Fruit fly (Drosophila melanogaster) whole organism, prepupa: ENCODE data around the gene betaCOP.

Experiments
- Blimp-1 ChIP-seq: fragments of 200-800 bp; sonication (Bioruptor generic); optimal IDR thresholded peaks from 3 replicates; lab custom pipeline; 2017; ENCODE audit warnings: missing biosample characterization, missing genetic modification characterization, mild to moderate bottlenecking, moderate library complexity, missing genetic modification reagents
- CG10631 ChIP-seq: fragments of 200-800 bp; sonication (Bioruptor generic); optimal IDR thresholded peaks from 2 replicates; lab custom pipeline; 2016; ENCODE audit warnings: missing biosample characterization, missing genetic modification characterization
- CG10669 ChIP-seq: fragments of 200-800 bp; sonication (Bioruptor generic); optimal IDR thresholded peaks from 3 replicates; lab custom pipeline; 2018; ENCODE audit warnings: missing biosample characterization, mild to moderate bottlenecking, missing genetic modification characterization, moderate library complexity
- CG11294 ChIP-seq: fragments of 200-800 bp; sonication (Bioruptor generic); IDR thresholded peaks from 2 replicates; pipeline ENCODE4 v1.3.6; 2022; ENCODE audit warnings: missing biosample characterization, missing genetic modification characterization
- CG11762 ChIP-seq: fragments of 200-800 bp; sonication (Bioruptor generic); optimal IDR thresholded peaks from 3 replicates; lab custom pipeline; 2016; ENCODE audit warnings: missing biosample characterization, missing genetic modification characterization; ENCODE audit not compliant: insufficient read depth
- CG11902 ChIP-seq: fragments of 200-800 bp; sonication (Bioruptor generic); optimal IDR thresholded peaks from 3 replicates; lab custom pipeline; 2016; ENCODE audit warnings: missing biosample characterization, missing genetic modification characterization
- CG16779 ChIP-seq: fragments of 200-800 bp; sonication (Bioruptor generic); optimal IDR thresholded peaks from 3 replicates; lab custom pipeline; 2017; ENCODE audit warnings: missing biosample characterization, mild to moderate bottlenecking, missing genetic modification characterization
- CG3032 ChIP-seq: fragments of 200-800 bp; optimal IDR thresholded peaks from 2 replicates; lab custom pipeline; 2019; ENCODE audit warnings: missing biosample characterization, mild to moderate bottlenecking, missing genetic modification characterization, moderate library complexity
- CG31627 ChIP-seq: fragments of 200-800 bp; sonication (Bioruptor generic); optimal IDR thresholded peaks from 3 replicates; lab custom pipeline; 2016; ENCODE audit warnings: missing biosample characterization, missing genetic modification characterization
- CG32006 ChIP-seq: fragments of 200-800 bp; sonication (Bioruptor generic); optimal IDR thresholded peaks from 3 replicates; lab custom pipeline; 2017; ENCODE audit warnings: missing biosample characterization, mild to moderate bottlenecking, missing genetic modification characterization
- CG34406 ChIP-seq: fragments of 200-800 bp; sonication (Bioruptor generic); optimal IDR thresholded peaks from 3 replicates; lab custom pipeline; 2016; ENCODE audit warnings: missing biosample characterization, missing genetic modification characterization
- CG6163 ChIP-seq: fragments of 200-800 bp; sonication (Bioruptor generic); IDR thresholded peaks from 3 replicates; pipeline ENCODE4 v1.3.6; 2022; ENCODE audit warnings: missing biosample characterization, missing genetic modification characterization
- CG6276 ChIP-seq: fragments of 200-800 bp; sonication (Bioruptor generic); optimal IDR thresholded peaks from 2 replicates; lab custom pipeline; 2017; ENCODE audit warnings: missing biosample characterization, mild to moderate bottlenecking, missing genetic modification characterization
- CG6792 ChIP-seq: fragments of 200-800 bp; sonication (Bioruptor generic); optimal IDR thresholded peaks from 3 replicates; lab custom pipeline; 2016; ENCODE audit warnings: missing biosample characterization, missing genetic modification characterization
- CG6808 ChIP-seq: fragments of 200-800 bp; sonication (Bioruptor generic); optimal IDR thresholded peaks from 3 replicates; lab custom pipeline; 2017; ENCODE audit warnings: missing biosample characterization, missing genetic modification characterization, mild to moderate bottlenecking, moderate library complexity, missing genetic modification reagents
- CG6854 ChIP-seq: fragments of 200-800 bp; sonication (Bioruptor generic); optimal IDR thresholded peaks from 2 replicates; lab custom pipeline; 2017; ENCODE audit warnings: missing biosample characterization, mild to moderate bottlenecking, missing genetic modification characterization
- CG7368 ChIP-seq: fragments of 200-800 bp; sonication (Bioruptor generic); optimal IDR thresholded peaks from 3 replicates; lab custom pipeline; 2016; ENCODE audit warnings: missing biosample characterization, missing genetic modification characterization
- CG8319 ChIP-seq: fragments of 200-800 bp; sonication (Bioruptor generic); optimal IDR thresholded peaks from 3 replicates; lab custom pipeline; 2016; ENCODE audit warnings: missing biosample characterization, missing genetic modification characterization
- CG8632 ChIP-seq: fragments of 200-800 bp; sonication (Bioruptor generic); optimal IDR thresholded peaks from 3 replicates; lab custom pipeline; 2016; ENCODE audit warnings: missing biosample characterization, missing genetic modification characterization
- CG9139 ChIP-seq: fragments of 200-800 bp; sonication (Bioruptor generic); optimal IDR thresholded peaks from 3 replicates; lab custom pipeline; 2017; ENCODE audit warnings: missing biosample characterization, mild to moderate bottlenecking, missing genetic modification characterization
- Eip75B ChIP-seq: fragments of 200-800 bp; sonication (Bioruptor generic); optimal IDR thresholded peaks from 3 replicates; lab custom pipeline; 2016; ENCODE audit warnings: missing biosample characterization, missing genetic modification characterization
- Eip78C ChIP-seq: fragments of 200-800 bp; sonication (Bioruptor generic); peaks from one replicate; lab custom pipeline; 2016; ENCODE audit warnings: missing biosample characterization, missing genetic modification characterization
- Ets21C ChIP-seq: fragments of 200-800 bp; sonication (Bioruptor generic); optimal IDR thresholded peaks from 3 replicates; lab custom pipeline; 2016; ENCODE audit warnings: missing biosample characterization, missing genetic modification characterization
- Ets96B ChIP-seq: fragments of 200-800 bp; optimal IDR thresholded peaks from 2 replicates; lab custom pipeline; 2019; ENCODE audit warnings: missing biosample characterization, mild to moderate bottlenecking, missing genetic modification characterization, moderate library complexity
- Gug ChIP-seq: fragments of 200-800 bp; sonication (Bioruptor generic); IDR thresholded peaks from 2 replicates; pipeline ENCODE4 v1.3.6; 2022; ENCODE audit warnings: missing biosample characterization, missing genetic modification characterization
- Hr38 ChIP-seq: sonication (Bioruptor generic); optimal IDR thresholded peaks from 2 replicates; lab custom pipeline; 2016; ENCODE audit warnings: missing biosample characterization, missing genetic modification characterization
- Hr39 ChIP-seq: fragments of 200-800 bp; sonication (Bioruptor generic); optimal IDR thresholded peaks from 2 replicates; lab custom pipeline; 2016; ENCODE audit warnings: missing biosample characterization, missing genetic modification characterization
- Hr4 ChIP-seq: fragments of 200-800 bp; sonication (Bioruptor generic); optimal IDR thresholded peaks from 3 replicates; lab custom pipeline; 2016; ENCODE audit warnings: missing biosample characterization, missing genetic modification characterization
- Lpt ChIP-seq: fragments of 200-800 bp; sonication (Bioruptor generic); optimal IDR thresholded peaks from 3 replicates; lab custom pipeline; 2016; ENCODE audit warnings: missing biosample characterization, missing genetic modification characterization
- Met ChIP-seq: fragments of 200-800 bp; sonication (Bioruptor generic); optimal IDR thresholded peaks from 3 replicates; lab custom pipeline; 2016; ENCODE audit warnings: missing biosample characterization, missing genetic modification characterization
- OdsH ChIP-seq: fragments of 200-800 bp; sonication (Bioruptor generic); optimal IDR thresholded peaks from 3 replicates; lab custom pipeline; 2016; ENCODE audit warnings: missing biosample characterization, missing genetic modification characterization
- Smox ChIP-seq: fragments of 200-800 bp; sonication (Bioruptor generic); optimal IDR thresholded peaks from 3 replicates; lab custom pipeline; 2016; ENCODE audit warnings: missing biosample characterization, missing genetic modification characterization
- Sox102F ChIP-seq: fragments of 200-800 bp; sonication (Bioruptor generic); optimal IDR thresholded peaks from 2 replicates; lab custom pipeline; 2016; ENCODE audit warnings: missing biosample characterization, mild to moderate bottlenecking, missing genetic modification characterization
- Sox15 ChIP-seq: fragments of 200-800 bp; sonication (Bioruptor generic); optimal IDR thresholded peaks from 3 replicates; lab custom pipeline; 2016; ENCODE audit warnings: missing biosample characterization, missing genetic modification characterization
- achi ChIP-seq: fragments of 200-800 bp; sonication (Bioruptor generic); optimal IDR thresholded peaks from 3 replicates; lab custom pipeline; 2016; ENCODE audit warnings: missing biosample characterization, missing genetic modification characterization
- acj6 ChIP-seq: fragments of 200-800 bp; sonication (Bioruptor generic); optimal IDR thresholded peaks from 3 replicates; lab custom pipeline; 2016; ENCODE audit warnings: missing biosample characterization, missing genetic modification characterization
- cyc ChIP-seq: fragments of 200-800 bp; sonication (Bioruptor generic); optimal IDR thresholded peaks from 3 replicates; lab custom pipeline; 2016; ENCODE audit warnings: missing biosample characterization, missing genetic modification characterization
- dac ChIP-seq: fragments of 200-800 bp; sonication (Bioruptor generic); optimal IDR thresholded peaks from 2 replicates; lab custom pipeline; 2017; ENCODE audit warnings: missing biosample characterization, mild to moderate bottlenecking, missing genetic modification characterization
- dsx ChIP-seq: fragments of 200-800 bp; optimal IDR thresholded peaks from 3 replicates; lab custom pipeline; 2019; ENCODE audit warnings: missing biosample characterization, mild to moderate bottlenecking, missing genetic modification characterization, moderate library complexity; ENCODE audit not compliant: poor library complexity, severe bottlenecking
- eg ChIP-seq: fragments of 200-800 bp; sonication (Bioruptor generic); IDR thresholded peaks from 3 replicates; pipeline ENCODE4 v1.3.6; 2022; ENCODE audit warnings: missing biosample characterization, missing genetic modification characterization
- fd59A ChIP-seq: fragments of 200-800 bp; sonication (Bioruptor generic); optimal IDR thresholded peaks from 2 replicates; lab custom pipeline; 2017; ENCODE audit warnings: missing biosample characterization, mild to moderate bottlenecking, missing genetic modification characterization, missing genetic modification reagents
- fd85E ChIP-seq: fragments of 200-800 bp; sonication (Bioruptor generic); optimal IDR thresholded peaks from 3 replicates; lab custom pipeline; 2016; ENCODE audit warnings: missing biosample characterization, missing genetic modification characterization
- fkh ChIP-seq: fragments of 200-800 bp; sonication (Bioruptor generic); optimal IDR thresholded peaks from 3 replicates; lab custom pipeline; 2017; ENCODE audit warnings: missing biosample characterization, mild to moderate bottlenecking, missing genetic modification characterization, moderate library complexity
- lz ChIP-seq: fragments of 200-800 bp; sonication (Bioruptor generic); optimal IDR thresholded peaks from 3 replicates; lab custom pipeline; 2016; ENCODE audit warnings: missing biosample characterization, missing genetic modification characterization
- pdm3 ChIP-seq: fragments of 200-800 bp; sonication (Bioruptor generic); optimal IDR thresholded peaks from 3 replicates; lab custom pipeline; 2016; ENCODE audit warnings: missing biosample characterization, missing genetic modification characterization
- spab ChIP-seq: fragments of 200-800 bp; sonication (Bioruptor generic); optimal IDR thresholded peaks from 2 replicates; lab custom pipeline; 2017; ENCODE audit warnings: missing biosample characterization, mild to moderate bottlenecking, missing genetic modification characterization, missing genetic modification reagents
- ss ChIP-seq, 2 experiments: fragments of 200-800 bp; sonication (Bioruptor generic); optimal IDR thresholded peaks; 2 replicates in 1 of 2; 3 replicates in 1 of 2; lab custom pipeline; 2017 to 2018; ENCODE audit warnings: mild to moderate bottlenecking in 2 of 2, missing biosample characterization in 2 of 2, missing genetic modification characterization in 2 of 2, moderate library complexity in 1 of 2
- svp ChIP-seq: fragments of 200-800 bp; sonication (Bioruptor generic); peaks from one replicate; lab custom pipeline; 2016; ENCODE audit warnings: missing biosample characterization, missing genetic modification characterization

The betaCOP gene

DNA sequence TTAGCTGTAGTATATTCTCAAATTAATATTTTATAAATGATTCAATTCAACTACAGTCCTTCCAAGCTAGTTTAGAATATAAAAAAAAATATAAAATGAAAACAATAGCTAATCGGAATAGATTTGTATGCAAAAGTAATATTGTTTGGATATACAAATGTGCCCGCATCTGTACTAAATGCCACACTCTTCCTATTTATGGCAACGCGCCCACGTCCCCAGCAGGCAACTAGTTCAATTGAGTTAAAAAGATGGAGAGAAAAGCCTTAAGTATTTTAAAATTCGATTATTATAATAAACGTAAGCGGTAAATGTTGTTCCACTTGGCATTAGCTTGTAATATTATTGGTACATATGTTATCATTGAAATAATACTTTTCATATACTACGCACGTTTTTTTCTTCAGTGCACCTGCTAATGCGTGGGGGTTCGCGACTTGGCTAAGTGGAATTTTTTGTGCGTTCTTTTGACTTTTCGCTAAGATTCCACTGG is 20.6 kb upstream of the betaCOP start (continued):
- TF ChIP-seq svp (GFP tag; lab: Kevin White, UChicago), result peak; percentile 41
- peak; percentile 64 for TF ChIP-seq Lpt (GFP tag; lab: Kevin White, UChicago)
- peak; percentile 1 for TF ChIP-seq Eip75B (GFP tag; lab: Kevin White, UChicago)
- no peak for TF ChIP-seq CG8319 (GFP tag; lab: Kevin White, UChicago)
- no peak for TF ChIP-seq CG7368 (GFP tag; lab: Kevin White, UChicago)
- peak; percentile 6 for TF ChIP-seq Sox102F (GFP tag; lab: Kevin White, UChicago)
- TF ChIP-seq fd59A (GFP tag; lab: Kevin White, UChicago), result peak; percentile 15
- TF ChIP-seq CG6792 (GFP tag; lab: Kevin White, UChicago), result no peak

DNA sequence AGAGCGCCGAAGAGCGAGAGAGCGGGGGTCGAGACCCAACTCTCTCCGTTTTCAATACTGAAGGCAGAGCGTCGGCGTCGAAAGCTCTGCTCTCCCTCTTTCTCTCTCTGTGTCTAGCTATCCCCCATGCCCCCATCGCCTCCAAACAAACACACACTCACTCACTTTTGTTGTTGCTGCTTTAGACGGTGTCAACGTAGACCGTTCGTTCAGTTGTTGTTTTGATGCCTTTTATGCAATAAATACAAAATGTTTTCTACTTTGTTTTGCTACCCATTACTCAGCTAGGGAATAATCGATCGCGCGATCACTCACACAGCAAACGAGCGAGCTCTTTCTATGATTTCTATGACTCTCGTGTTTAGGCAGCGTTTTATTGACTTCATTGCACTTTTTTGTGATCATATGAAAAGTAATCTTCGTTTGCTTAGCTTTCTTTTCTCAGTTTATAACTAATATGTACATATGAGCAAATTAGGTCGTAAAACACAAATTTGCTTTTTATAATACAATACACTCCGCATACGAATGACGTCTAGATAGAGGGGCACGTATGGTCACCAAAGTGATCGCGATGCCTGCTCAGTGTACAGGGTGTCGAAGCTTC is 19.7 kb upstream of the betaCOP start:
- peak; percentile 43; the same call in 1 of the 3 replicates for TF ChIP-seq eg (GFP tag; lab: Robert Waterston, UW)
- peak; percentile 59 for TF ChIP-seq fkh (GFP tag; lab: Kevin White, UChicago)
- no peak for TF ChIP-seq Smox
- no peak for TF ChIP-seq spab (GFP tag; lab: Kevin White, UChicago)
- TF ChIP-seq CG6808, result no peak
- TF ChIP-seq CG6276 (GFP tag; lab: Kevin White, UChicago), result peak; percentile 36
- TF ChIP-seq Met (GFP tag; lab: Kevin White, UChicago), result peak; percentile 16
- TF ChIP-seq dac, result peak; percentile 4
- TF ChIP-seq pdm3 (GFP tag; lab: Kevin White, UChicago), result no peak
- TF ChIP-seq OdsH, result peak; percentile 2
- peak; percentile 16 for TF ChIP-seq lz
- TF ChIP-seq CG6163, result no peak; the same call in 2 of the 3 replicates
- TF ChIP-seq Blimp-1 (GFP tag; lab: Kevin White, UChicago), result no peak
- TF ChIP-seq CG16779 (tag; lab: Kevin White, UChicago), result no peak
- TF ChIP-seq Sox102F (GFP tag; lab: Kevin White, UChicago), result no peak
- TF ChIP-seq Eip75B (GFP tag; lab: Kevin White, UChicago), result peak; percentile 12
- TF ChIP-seq CG8632 (GFP tag; lab: Kevin White, UChicago), result no peak
- TF ChIP-seq CG32006 (GFP tag; lab: Kevin White, UChicago), result peak; percentile 76
- TF ChIP-seq Ets21C, result no peak
- TF ChIP-seq ss (GFP tag; optimal IDR thresholded peaks at IDR 0.05; lab: Kevin White, UChicago), result peak in 1 of 2 experiments; percentile 23
- no peak for TF ChIP-seq Sox15 (GFP tag; lab: Kevin White, UChicago)
- peak; percentile 5 for TF ChIP-seq CG10631 (GFP tag; lab: Kevin White, UChicago)
- TF ChIP-seq Hr4 (GFP tag; lab: Kevin White, UChicago), result peak; percentile 66
- TF ChIP-seq CG6854, result peak; percentile 16
- no peak for TF ChIP-seq acj6
- peak; percentile 84 for TF ChIP-seq Eip78C (GFP tag; lab: Kevin White, UChicago)
- TF ChIP-seq Hr38 (GFP tag; lab: Kevin White, UChicago), result no peak
- no peak for TF ChIP-seq CG9139 (GFP tag; lab: Kevin White, UChicago)
- TF ChIP-seq fd59A (GFP tag; lab: Kevin White, UChicago), result peak; percentile 30
- no peak for TF ChIP-seq cyc (GFP tag; lab: Kevin White, UChicago)
- TF ChIP-seq CG11902, result no peak
- peak; percentile 77 for TF ChIP-seq svp (GFP tag; lab: Kevin White, UChicago)
- peak; percentile 3; the same call in 1 of the 2 replicates for TF ChIP-seq CG11294
- no peak for TF ChIP-seq CG10669
- TF ChIP-seq CG34406 (GFP tag; lab: Kevin White, UChicago), result no peak
- no peak for TF ChIP-seq achi
- peak; percentile 82 for TF ChIP-seq dsx
- no peak for TF ChIP-seq fd85E (GFP tag; lab: Kevin White, UChicago)
- peak; percentile 47 for TF ChIP-seq Gug (GFP tag; lab: Robert Waterston, UW)
- TF ChIP-seq Hr39 (GFP tag; lab: Kevin White, UChicago), result peak; percentile 10
- no peak for TF ChIP-seq Ets96B (tag; lab: Kevin White, UChicago)
- no peak for TF ChIP-seq CG31627
- no peak for TF ChIP-seq CG3032 (tag; lab: Kevin White, UChicago)
- TF ChIP-seq CG11762, result no peak
